Fruit fly (Drosophila melanogaster) whole organism, embryonic: ENCODE results near the gene CG43051.

Experiments used
- Asciz ChIP-seq: fragments of 200-800 bp; sonication (Bioruptor generic); optimal IDR thresholded peaks from 2 replicates; lab custom pipeline; 2017; ENCODE audit warnings: missing biosample characterization, mild to moderate bottlenecking, missing genetic modification characterization, missing genetic modification reagents
- CG10267 ChIP-seq: fragments of 200-800 bp; sonication (Bioruptor generic); optimal IDR thresholded peaks from 2 replicates; lab custom pipeline; 2018; ENCODE audit warnings: missing biosample characterization, mild to moderate bottlenecking, missing genetic modification characterization, moderate library complexity
- CG10979 ChIP-seq: fragments of 200-800 bp; sonication (Bioruptor generic); optimal IDR thresholded peaks from 2 replicates; lab custom pipeline; 2018; ENCODE audit warnings: missing biosample characterization, mild to moderate bottlenecking, missing genetic modification characterization, moderate library complexity
- CG11398 ChIP-seq: fragments of 200-800 bp; sonication (Bioruptor generic); optimal IDR thresholded peaks from 2 replicates; lab custom pipeline; 2016; ENCODE audit warnings: missing biosample characterization, missing genetic modification characterization
- CG11504 ChIP-seq: fragments of 200-800 bp; sonication (Bioruptor generic); optimal IDR thresholded peaks from 3 replicates; lab custom pipeline; 2019; ENCODE audit warnings: missing biosample characterization, mild to moderate bottlenecking, missing genetic modification characterization, moderate library complexity
- CG12071 ChIP-seq: fragments of 200-800 bp; sonication (Bioruptor generic); optimal IDR thresholded peaks from 3 replicates; lab custom pipeline; 2018; ENCODE audit warnings: missing biosample characterization, mild to moderate bottlenecking, missing genetic modification characterization
- CG15011 ChIP-seq: fragments of 200-800 bp; sonication (Bioruptor generic); optimal IDR thresholded peaks from 3 replicates; lab custom pipeline; 2018; ENCODE audit warnings: missing biosample characterization, mild to moderate bottlenecking, missing genetic modification characterization
- CG16815 ChIP-seq: fragments of 200-800 bp; sonication (Bioruptor generic); optimal IDR thresholded peaks from 3 replicates; lab custom pipeline; 2017; ENCODE audit warnings: missing biosample characterization, mild to moderate bottlenecking, missing genetic modification characterization
- CG1792 ChIP-seq: fragments of 200-800 bp; sonication (Bioruptor generic); optimal IDR thresholded peaks from 2 replicates; lab custom pipeline; 2016; ENCODE audit warnings: missing biosample characterization, missing genetic modification characterization
- CG18599 ChIP-seq: fragments of 200-800 bp; sonication (Bioruptor generic); optimal IDR thresholded peaks from 3 replicates; lab custom pipeline; 2017; ENCODE audit warnings: missing biosample characterization, missing genetic modification characterization, mild to moderate bottlenecking, moderate library complexity, missing genetic modification reagents
- CG2202 ChIP-seq: fragments of 200-800 bp; sonication (Bioruptor generic); optimal IDR thresholded peaks from 2 replicates; lab custom pipeline; 2018; ENCODE audit warnings: missing biosample characterization, mild to moderate bottlenecking, missing genetic modification characterization
- CG30431 ChIP-seq: fragments of 200-800 bp; sonication (Bioruptor generic); optimal IDR thresholded peaks from 2 replicates; lab custom pipeline; 2017; ENCODE audit warnings: missing biosample characterization, missing genetic modification characterization
- CG31441 ChIP-seq: fragments of 200-800 bp; sonication (Bioruptor generic); IDR thresholded peaks from 2 replicates; pipeline ENCODE4 v1.3.6; 2022; ENCODE audit warnings: missing biosample characterization, missing genetic modification characterization
- CG32767 ChIP-seq: fragments of 200-800 bp; sonication (Bioruptor generic); IDR thresholded peaks from 2 replicates; pipeline ENCODE4 v1.3.6; 2022; ENCODE audit warnings: missing biosample characterization, missing genetic modification characterization
- CG34422 ChIP-seq: fragments of 200-800 bp; sonication (Bioruptor generic); IDR thresholded peaks from 3 replicates; pipeline ENCODE4 v1.3.6; 2022; ENCODE audit warnings: missing biosample characterization, missing genetic modification characterization
- CG4282 ChIP-seq: fragments of 200-800 bp; sonication (Bioruptor generic); optimal IDR thresholded peaks from 2 replicates; lab custom pipeline; 2016; ENCODE audit warnings: missing biosample characterization, missing genetic modification characterization
- CG4820 ChIP-seq: fragments of 200-800 bp; sonication (Bioruptor generic); optimal IDR thresholded peaks from 3 replicates; lab custom pipeline; 2016; ENCODE audit warnings: missing biosample characterization, missing genetic modification characterization
- CG5180 ChIP-seq: fragments of 200-800 bp; sonication (Bioruptor generic); optimal IDR thresholded peaks from 3 replicates; lab custom pipeline; 2017; ENCODE audit warnings: missing biosample characterization, missing genetic modification characterization, mild to moderate bottlenecking, moderate library complexity, missing genetic modification reagents
- CG7556 ChIP-seq: fragments of 200-800 bp; sonication (Bioruptor generic); optimal IDR thresholded peaks from 2 replicates; lab custom pipeline; 2017; ENCODE audit warnings: missing biosample characterization, mild to moderate bottlenecking, missing genetic modification characterization
- CG8388 ChIP-seq: fragments of 200-800 bp; sonication (Bioruptor generic); optimal IDR thresholded peaks from 2 replicates; lab custom pipeline; 2019; ENCODE audit warnings: missing biosample characterization, mild to moderate bottlenecking, missing genetic modification characterization, moderate library complexity
- CG9876 ChIP-seq: fragments of 200-800 bp; sonication (Bioruptor generic); optimal IDR thresholded peaks from 2 replicates; lab custom pipeline; 2016; ENCODE audit warnings: missing biosample characterization, missing genetic modification characterization
- Dip3 ChIP-seq: fragments of 200-800 bp; sonication (Bioruptor generic); optimal IDR thresholded peaks from 3 replicates; lab custom pipeline; 2016; ENCODE audit warnings: missing biosample characterization, missing genetic modification characterization
- Dll ChIP-seq: fragments of 200-800 bp; sonication (Bioruptor generic); IDR thresholded peaks from 4 replicates; pipeline ENCODE4 v1.3.6; 2022; ENCODE audit warnings: missing biosample characterization, missing genetic modification characterization; ENCODE audit not compliant: partially characterized antibody
- Eip74EF ChIP-seq, 2 experiments: fragments of 200-800 bp in 1 of 2; fragments of >200 bp in 1 of 2; sonication (Bioruptor generic) in 1 of 2; optimal IDR thresholded peaks; 2 replicates each; lab custom pipeline; 2017 to 2019; ENCODE audit warnings: missing biosample characterization in 2 of 2, missing genetic modification characterization in 2 of 2, mild to moderate bottlenecking in 1 of 2, moderate library complexity in 1 of 2
- Fer1 ChIP-seq: fragments of 200-800 bp; sonication (Bioruptor generic); optimal IDR thresholded peaks from 2 replicates; lab custom pipeline; 2017; ENCODE audit warnings: missing biosample characterization, mild to moderate bottlenecking, missing genetic modification characterization
- GATAe ChIP-seq: fragments of 200-800 bp; sonication (Bioruptor generic); conservative IDR thresholded peaks from 2 replicates; pipeline ENCODE4 v1.3.6; 2022; ENCODE audit warnings: missing biosample characterization, missing genetic modification characterization
- Gug ChIP-seq: fragments of 200-800 bp; sonication (Bioruptor generic); IDR thresholded peaks from 4 replicates; pipeline ENCODE4 v1.3.6; 2022; ENCODE audit warnings: missing biosample characterization, missing genetic modification characterization
- Max ChIP-seq: fragments of 200-800 bp; sonication (Bioruptor generic); optimal IDR thresholded peaks from 2 replicates; lab custom pipeline; 2016; ENCODE audit warnings: missing biosample characterization, mild to moderate bottlenecking, missing genetic modification characterization
- Med ChIP-seq: fragments of 200-800 bp; sonication (Bioruptor generic); peaks from one replicate; lab custom pipeline; 2016; ENCODE audit warnings: missing biosample characterization, missing genetic modification characterization, mild to moderate bottlenecking, inconsistent platforms, moderate library complexity
- NFAT ChIP-seq: fragments of 200-800 bp; sonication (Bioruptor generic); IDR thresholded peaks from 2 replicates; pipeline ENCODE4 v1.3.6; 2022; ENCODE audit warnings: missing biosample characterization, missing genetic modification characterization
- Ravus ChIP-seq: fragments of 200-800 bp; sonication (Bioruptor generic); IDR thresholded peaks from 2 replicates; pipeline ENCODE4 v1.3.6; 2022; ENCODE audit warnings: missing biosample characterization, missing genetic modification characterization
- Sin3A ChIP-seq: fragments of >200 bp; optimal IDR thresholded peaks from 2 replicates; lab custom pipeline; 2018
- Stat92E ChIP-seq, 3 experiments: fragments of >200 bp in 2 of 3; fragments of 200-800 bp in 1 of 3; sonication (Bioruptor generic) in 1 of 3; optimal IDR thresholded peaks; 2 replicates each; lab custom pipeline; 2017 to 2019; ENCODE audit warnings: missing biosample characterization in 3 of 3, missing genetic modification characterization in 3 of 3, mild to moderate bottlenecking in 1 of 3, moderate library complexity in 1 of 3
- abd-A ChIP-seq: fragments of 200-800 bp; sonication (Bioruptor generic); optimal IDR thresholded peaks from 3 replicates; lab custom pipeline; 2019; ENCODE audit warnings: missing biosample characterization, mild to moderate bottlenecking, missing genetic modification characterization, moderate library complexity
- ato ChIP-seq: fragments of 200-800 bp; sonication (Bioruptor generic); IDR thresholded peaks from 2 replicates; pipeline ENCODE4 v1.3.6; 2022; ENCODE audit warnings: missing biosample characterization, missing genetic modification characterization; ENCODE audit not compliant: partially characterized antibody
- bbx ChIP-seq: fragments of 200-800 bp; sonication (Bioruptor generic); IDR thresholded peaks from 2 replicates; pipeline ENCODE4 v1.3.6; 2022; ENCODE audit warnings: missing biosample characterization, missing genetic modification characterization; ENCODE audit not compliant: partially characterized antibody
- bsh ChIP-seq, 2 experiments: fragments of 200-800 bp; sonication (Bioruptor generic); optimal IDR thresholded peaks; 2 replicates each; lab custom pipeline; 2017 to 2018; ENCODE audit warnings: mild to moderate bottlenecking in 2 of 2, missing biosample characterization in 2 of 2, missing genetic modification characterization in 2 of 2, moderate library complexity in 1 of 2
- cad ChIP-seq: fragments of >200 bp; optimal IDR thresholded peaks from 2 replicates; lab custom pipeline; 2017; ENCODE audit warnings: missing biosample characterization, missing genetic modification characterization
- crol ChIP-seq: fragments of 200-800 bp; sonication (Bioruptor generic); IDR thresholded peaks from 2 replicates; pipeline ENCODE4 v1.3.6; 2022; ENCODE audit warnings: missing biosample characterization, missing genetic modification characterization
- ewg ChIP-seq: fragments of 200-800 bp; sonication (Bioruptor generic); optimal IDR thresholded peaks from 3 replicates; lab custom pipeline; 2017; ENCODE audit warnings: mild to moderate bottlenecking, missing biosample characterization, missing genetic modification reagents, missing genetic modification characterization
- ham ChIP-seq: fragments of 200-800 bp; sonication (Bioruptor generic); IDR thresholded peaks from 2 replicates; pipeline ENCODE4 v1.3.6; 2022; ENCODE audit warnings: missing biosample characterization, missing genetic modification characterization
- kay ChIP-seq: fragments of 200-800 bp; sonication (Bioruptor generic); optimal IDR thresholded peaks from 2 replicates; lab custom pipeline; 2016; ENCODE audit warnings: missing biosample characterization, missing genetic modification characterization
- lab ChIP-seq: fragments of 200-800 bp; sonication (Bioruptor generic); optimal IDR thresholded peaks from 3 replicates; lab custom pipeline; 2017; ENCODE audit warnings: missing biosample characterization, missing genetic modification characterization, mild to moderate bottlenecking, moderate library complexity, missing genetic modification reagents
- lilli ChIP-seq: fragments of 200-800 bp; sonication (Bioruptor generic); optimal IDR thresholded peaks from 3 replicates; lab custom pipeline; 2016; ENCODE audit warnings: missing biosample characterization, missing genetic modification characterization
- mirr ChIP-seq: fragments of 200-800 bp; sonication (Bioruptor generic); optimal IDR thresholded peaks from 3 replicates; lab custom pipeline; 2018; ENCODE audit warnings: missing biosample characterization, mild to moderate bottlenecking, missing genetic modification characterization
- sc ChIP-seq, 3 experiments: fragments of >200 bp in 2 of 3; fragments of 200-800 bp in 1 of 3; sonication (Bioruptor generic) in 1 of 3; optimal IDR thresholded peaks; 2 replicates in 2 of 3; 3 replicates in 1 of 3; lab custom pipeline; 2017; ENCODE audit warnings: mild to moderate bottlenecking in 1 of 3, missing biosample characterization in 1 of 3, missing genetic modification characterization in 1 of 3, missing genetic modification reagents in 1 of 3
- sens-2 ChIP-seq: fragments of 200-800 bp; sonication (Bioruptor generic); IDR thresholded peaks from 2 replicates; pipeline ENCODE4 v1.3.6; 2022; ENCODE audit warnings: missing biosample characterization, missing genetic modification characterization
- tin ChIP-seq: fragments of 200-800 bp; sonication (Bioruptor generic); optimal IDR thresholded peaks from 3 replicates; lab custom pipeline; 2016; ENCODE audit warnings: missing biosample characterization, missing genetic modification characterization
- trh ChIP-seq: fragments of 200-800 bp; sonication (Bioruptor generic); optimal IDR thresholded peaks from 2 replicates; lab custom pipeline; 2016; ENCODE audit warnings: missing biosample characterization, missing genetic modification characterization
- vvl ChIP-seq: fragments of 200-800 bp; sonication (Bioruptor generic); IDR thresholded peaks from 2 replicates; pipeline ENCODE4 v1.3.6; 2022; ENCODE audit warnings: missing biosample characterization, missing genetic modification characterization

Gene CG43051

DNA sequence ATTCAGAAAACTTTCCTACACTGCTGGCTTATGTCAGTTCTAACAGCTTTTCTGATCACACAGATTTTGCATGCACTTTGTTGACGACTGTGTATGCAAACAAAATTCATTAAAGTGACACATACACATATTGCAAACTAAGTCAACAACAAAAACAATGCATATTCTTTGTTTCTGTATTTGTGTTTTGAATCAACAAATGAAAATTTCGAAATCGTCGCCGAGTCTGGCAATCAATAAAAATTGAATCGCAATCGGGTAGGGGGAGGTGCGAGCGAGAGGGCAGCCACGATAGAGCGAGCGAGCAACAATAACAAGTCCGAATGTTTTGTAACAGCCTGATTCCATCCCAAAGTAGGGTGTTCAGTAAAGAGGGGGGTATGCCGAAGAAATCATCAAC lies 44.7 kb upstream of the CG43051 start (continued):
- TF ChIP-seq GATAe (GFP tag; lab: Robert Waterston, UW) (no peak), sc (optimal IDR thresholded peaks at IDR 0.05; lab: Kevin White, UChicago) (no peak), sc (GFP tag; optimal IDR thresholded peaks at IDR 0.05; lab: Kevin White, UChicago) (no peak), CG7556 (GFP tag; lab: Kevin White, UChicago) (peak; percentile 14), Med (GFP tag; lab: Kevin White, UChicago) (peak; percentile 79), CG16815 (GFP tag; lab: Kevin White, UChicago) (no peak), CG10979 (tag; lab: Kevin White, UChicago) (no peak), CG10267 (tag; lab: Kevin White, UChicago) (no peak), Fer1 (peak; percentile 66), Dll (GFP tag; lab: Robert Waterston, UW) (no peak), sens-2 (GFP tag; lab: Robert Waterston, UW) (no peak), crol (peak; percentile 57; the same call in 1 of the 2 replicates), CG12071 (GFP tag; lab: Kevin White, UChicago) (peak; percentile 66), ewg (no peak), NFAT (GFP tag; lab: Robert Waterston, UW) (no peak), Stat92E (GFP tag; optimal IDR thresholded peaks at IDR 0.05; lab: Kevin White, UChicago) (no peak), Eip74EF (GFP tag; optimal IDR thresholded peaks at IDR 0.05; lab: Kevin White, UChicago) (peak in 1 of 2 experiments; percentile 40), Ravus (GFP tag; lab: Robert Waterston, UW) (no peak), Max (GFP tag; lab: Kevin White, UChicago) (no peak), Asciz (peak; percentile 69), abd-A (no peak), CG9876 (no peak), CG8388 (GFP tag; lab: Kevin White, UChicago) (no peak), lilli (GFP tag; lab: Kevin White, UChicago) (no peak), CG18599 (GFP tag; lab: Kevin White, UChicago) (peak; percentile 64), CG11398 (GFP tag; lab: Kevin White, UChicago) (peak; percentile 5), trh (no peak), CG4282 (no peak), tin (GFP tag; lab: Kevin White, UChicago) (no peak), CG1792 (GFP tag; lab: Kevin White, UChicago) (peak; percentile 16), CG30431 (GFP tag; lab: Kevin White, UChicago) (no peak), ham (no peak), mirr (GFP tag; lab: Kevin White, UChicago) (peak; percentile 53), CG5180 (GFP tag; lab: Kevin White, UChicago) (peak; percentile 7), ato (GFP tag; lab: Robert Waterston, UW) (no peak), CG15011 (GFP tag; lab: Kevin White, UChicago) (no peak), bbx (no peak), Dip3 (GFP tag; lab: Kevin White, UChicago) (no peak), CG2202 (tag; lab: Kevin White, UChicago) (no peak), CG31441 (GFP tag; lab: Robert Waterston, UW) (no peak), lab (GFP tag; lab: Kevin White, UChicago) (peak; percentile 53), CG32767 (GFP tag; lab: Robert Waterston, UW) (no peak), CG4820 (GFP tag; lab: Kevin White, UChicago) (no peak), CG11504 (tag; lab: Kevin White, UChicago) (peak; percentile 18), CG34422 (GFP tag; lab: Robert Waterston, UW) (no peak), bsh (GFP tag; optimal IDR thresholded peaks at IDR 0.05; lab: Kevin White, UChicago) (no peak), kay (GFP tag; lab: Kevin White, UChicago) (peak; percentile 6), vvl (GFP tag; lab: Robert Waterston, UW) (peak; percentile 57), cad (no peak), Sin3A (lab: Kevin White, UChicago) (no peak), Gug (GFP tag; lab: Robert Waterston, UW) (no peak)
